Worm (Caenorhabditis elegans) whole organism, midembryonic: ENCODE measurements around the gene srxa-13.

Experiments used
- T22C8.4 ChIP-seq: fragments of 200-800 bp; sonication (Bioruptor generic); IDR thresholded peaks from 2 replicates; pipeline ENCODE4 v1.3.6; 2022; ENCODE audit warnings: missing genetic modification characterization, missing compliant biosample characterization
- cog-1 ChIP-seq: sonication (generic microtip); optimal IDR thresholded peaks from 2 replicates; lab custom pipeline; 2016; ENCODE audit warnings: missing genetic modification characterization, missing compliant biosample characterization
- flt-1 ChIP-seq: fragments of 200-800 bp; sonication (Bioruptor generic); IDR thresholded peaks from 2 replicates; pipeline ENCODE4 v1.3.6; 2022; ENCODE audit warnings: missing genetic modification characterization, missing compliant biosample characterization
- klf-2 ChIP-seq: fragments of 200-800 bp; sonication (Bioruptor generic); conservative IDR thresholded peaks from 2 replicates; pipeline ENCODE4 v1.3.6; 2022; ENCODE audit warnings: missing genetic modification reagents, missing genetic modification characterization, missing compliant biosample characterization
- med-1 ChIP-seq: sonication (generic microtip); optimal IDR thresholded peaks from 2 replicates; lab custom pipeline; 2017; ENCODE audit warnings: missing genetic modification characterization, mild to moderate bottlenecking, missing compliant biosample characterization, antibody characterized with exemption, missing genetic modification reagents; ENCODE audit not compliant: insufficient read depth
- ref-1 ChIP-seq: fragments of 200-800 bp; sonication (Bioruptor generic); conservative IDR thresholded peaks from 2 replicates; pipeline ENCODE4 v1.3.6; 2022; ENCODE audit warnings: missing genetic modification reagents, missing genetic modification characterization, missing compliant biosample characterization
- tab-1 ChIP-seq: fragments of 200-800 bp; sonication (Bioruptor generic); IDR thresholded peaks from 2 replicates; pipeline ENCODE4 v1.3.6; 2022; ENCODE audit warnings: missing genetic modification characterization, missing compliant biosample characterization
- ztf-23 ChIP-seq: fragments of 200-800 bp; sonication (Bioruptor generic); IDR thresholded peaks from 2 replicates; pipeline ENCODE4 v1.3.6; 2022; ENCODE audit warnings: missing genetic modification reagents, missing genetic modification characterization, missing compliant biosample characterization
- ztf-29 ChIP-seq: fragments of 200-800 bp; sonication (Bioruptor generic); IDR thresholded peaks from 2 replicates; pipeline ENCODE4 v1.3.6; 2022; ENCODE audit warnings: missing genetic modification reagents, missing genetic modification characterization, missing compliant biosample characterization

srxa-13 gene

DNA sequence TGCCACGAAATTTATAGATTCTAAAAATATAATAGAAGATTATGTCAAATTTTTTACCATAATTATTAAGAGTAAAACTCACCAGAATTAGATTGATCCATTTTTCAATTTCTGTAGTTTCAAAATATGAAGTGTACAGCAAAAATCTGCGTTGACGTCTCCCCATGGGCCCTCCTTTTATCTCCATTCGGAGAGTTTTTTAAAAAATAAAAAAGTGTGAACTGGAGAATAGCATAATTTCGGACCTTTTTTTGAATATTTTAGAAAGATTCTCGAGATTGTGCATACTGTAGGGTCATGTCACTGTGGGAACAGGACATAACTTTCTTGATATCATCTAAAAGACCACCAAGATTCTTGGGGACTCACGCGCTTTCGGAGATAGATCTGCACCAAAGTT, 12.5 kb downstream of the srxa-13 start, which contains the start of gene dpr-1:
TSS of gene dpr-1 (minus strand) at position 101 of the 400 bp plus-strand sequence.
- no peak for TF ChIP-seq cog-1 (tag; lab: Kevin White, UChicago)
- TF ChIP-seq ztf-29 (GFP tag; lab: Robert Waterston, UW) = no peak
- TF ChIP-seq flt-1 = no peak

DNA sequence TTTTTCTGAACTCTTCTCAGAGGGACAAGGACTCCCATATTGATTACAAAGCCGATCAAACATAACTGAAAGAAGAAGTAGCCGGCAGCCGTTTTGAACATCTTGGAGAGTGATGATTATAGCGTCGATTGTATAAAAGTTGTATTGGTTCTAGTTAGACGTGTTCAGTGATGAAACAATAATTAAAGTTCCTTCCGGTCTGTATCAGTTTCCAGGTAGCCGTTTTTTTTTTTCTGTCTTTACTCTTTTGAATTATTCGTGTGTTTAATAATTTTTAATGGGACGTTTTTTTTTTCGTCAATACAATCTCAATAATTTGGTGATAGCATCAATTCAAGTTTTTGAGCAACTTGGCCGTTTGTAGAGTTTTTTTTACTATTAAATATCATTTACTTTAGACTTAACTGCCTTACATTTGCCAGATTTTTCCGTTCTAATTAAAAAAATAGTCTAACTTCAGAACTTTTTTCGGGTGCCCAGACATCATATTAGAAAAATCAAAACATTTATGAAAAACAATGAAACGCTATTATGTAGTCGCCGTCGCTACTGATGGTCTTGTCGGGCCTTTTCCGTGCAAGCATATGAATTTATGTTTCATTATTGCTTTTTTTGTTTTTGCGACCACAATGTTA, 16.9 kb downstream of the srxa-13 start, which contains the start of the genes srx-10 and clec-226:
TSS of gene srx-10 (minus strand) at position 101 of the 635 bp plus-strand sequence.
TSS of gene clec-226 (plus strand) at position 585 of the 635 bp plus-strand sequence.
- TF ChIP-seq med-1 (GFP tag; lab: Kevin White, UChicago) (no peak), ref-1 (GFP tag; lab: Robert Waterston, UW) (no peak), ztf-29 (GFP tag; lab: Robert Waterston, UW) (no peak), T22C8.4 (no peak), cog-1 (tag; lab: Kevin White, UChicago) (no peak), klf-2 (no peak), ztf-23 (GFP tag; lab: Robert Waterston, UW) (no peak), flt-1 (no peak), tab-1 (GFP tag; lab: Robert Waterston, UW) (no peak)

DNA sequence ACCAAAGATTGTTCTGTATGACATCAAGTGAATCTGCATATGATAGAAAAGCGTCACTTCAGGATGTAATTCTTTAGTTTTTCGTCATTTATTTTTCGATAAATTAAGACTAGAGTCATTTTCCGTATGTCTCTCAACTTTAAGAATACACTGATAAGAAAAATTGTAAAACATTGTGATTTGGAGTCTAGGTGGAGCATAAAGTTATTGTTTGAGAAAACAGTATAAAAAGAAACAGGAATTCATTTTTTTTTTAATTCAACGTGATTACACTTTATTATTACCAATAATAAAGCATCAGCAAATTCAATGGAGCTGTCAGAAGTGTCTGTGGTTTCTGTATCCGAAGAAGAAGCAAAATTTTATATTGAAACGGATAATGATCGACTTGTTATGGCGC, 19.4 kb downstream of the srxa-13 start, which contains the start of gene R10D12.6:
TSS of gene R10D12.6 (plus strand) at position 301 of the 400 bp plus-strand sequence.
- no peak for TF ChIP-seq tab-1 (GFP tag; lab: Robert Waterston, UW)
- no peak for TF ChIP-seq flt-1
- no peak for TF ChIP-seq med-1 (GFP tag; lab: Kevin White, UChicago)
- no peak for TF ChIP-seq cog-1 (tag; lab: Kevin White, UChicago)
- TF ChIP-seq T22C8.4 = no peak
- no peak for TF ChIP-seq klf-2
- no peak for TF ChIP-seq ztf-29 (GFP tag; lab: Robert Waterston, UW)
- TF ChIP-seq ref-1 (GFP tag; lab: Robert Waterston, UW) = no peak
- no peak for TF ChIP-seq ztf-23 (GFP tag; lab: Robert Waterston, UW)

DNA sequence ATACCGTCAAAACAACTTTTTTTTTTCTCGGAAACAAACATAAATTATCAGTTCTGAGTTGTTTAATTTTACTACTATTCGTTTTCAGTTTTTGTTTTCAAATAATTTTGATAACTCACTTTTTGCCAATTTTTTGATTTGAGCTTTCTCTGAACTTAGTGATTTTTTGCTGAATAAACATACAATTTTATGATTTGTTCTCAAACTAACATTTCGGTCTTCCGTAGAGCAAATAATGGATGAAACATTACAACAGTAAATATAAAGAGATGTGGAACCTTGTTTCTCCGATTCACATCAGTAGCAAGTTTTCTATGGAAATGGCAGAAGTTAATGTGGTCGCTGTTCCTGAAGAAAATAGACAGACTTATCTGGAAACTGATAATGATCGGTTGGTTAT, 20.1 kb downstream of the srxa-13 start, which contains the start of gene R10D12.7:
TSS of gene R10D12.7 (plus strand) at position 301 of the 400 bp plus-strand sequence.
- no peak for TF ChIP-seq ztf-29 (GFP tag; lab: Robert Waterston, UW)
- TF ChIP-seq klf-2 = no peak
- no peak for TF ChIP-seq tab-1 (GFP tag; lab: Robert Waterston, UW)
- TF ChIP-seq T22C8.4 = no peak
- TF ChIP-seq flt-1 = no peak
- TF ChIP-seq med-1 (GFP tag; lab: Kevin White, UChicago) = no peak
- TF ChIP-seq ztf-23 (GFP tag; lab: Robert Waterston, UW) = no peak
- no peak for TF ChIP-seq cog-1 (tag; lab: Kevin White, UChicago)
- no peak for TF ChIP-seq ref-1 (GFP tag; lab: Robert Waterston, UW)

DNA sequence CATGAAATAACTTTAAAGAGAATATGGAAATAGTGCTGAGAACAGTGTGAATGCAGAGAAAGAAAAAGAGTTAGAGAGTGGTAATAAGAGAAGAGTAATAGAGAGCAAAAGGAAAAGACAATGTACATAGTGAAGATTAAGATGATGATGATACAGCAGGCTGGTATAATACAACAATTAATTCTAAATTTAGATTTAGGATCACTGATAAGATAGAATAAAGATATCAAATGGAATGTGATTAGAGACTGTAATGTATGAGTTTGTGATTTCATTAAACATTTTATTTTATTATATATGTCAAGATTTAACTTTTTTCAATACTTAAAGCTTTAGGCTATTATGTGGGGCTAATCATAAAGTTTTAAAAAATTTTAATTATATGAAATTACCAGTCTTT, 23.6 kb downstream of the srxa-13 start, which contains the start of gene R10D12.8:
TSS of gene R10D12.8 (minus strand) at position 101 of the 400 bp plus-strand sequence.
- TF ChIP-seq cog-1 (tag; lab: Kevin White, UChicago) (no peak), ref-1 (GFP tag; lab: Robert Waterston, UW) (no peak), T22C8.4 (no peak), tab-1 (GFP tag; lab: Robert Waterston, UW) (no peak), flt-1 (no peak), klf-2 (no peak), ztf-29 (GFP tag; lab: Robert Waterston, UW) (no peak), ztf-23 (GFP tag; lab: Robert Waterston, UW) (no peak), med-1 (GFP tag; lab: Kevin White, UChicago) (no peak)

DNA sequence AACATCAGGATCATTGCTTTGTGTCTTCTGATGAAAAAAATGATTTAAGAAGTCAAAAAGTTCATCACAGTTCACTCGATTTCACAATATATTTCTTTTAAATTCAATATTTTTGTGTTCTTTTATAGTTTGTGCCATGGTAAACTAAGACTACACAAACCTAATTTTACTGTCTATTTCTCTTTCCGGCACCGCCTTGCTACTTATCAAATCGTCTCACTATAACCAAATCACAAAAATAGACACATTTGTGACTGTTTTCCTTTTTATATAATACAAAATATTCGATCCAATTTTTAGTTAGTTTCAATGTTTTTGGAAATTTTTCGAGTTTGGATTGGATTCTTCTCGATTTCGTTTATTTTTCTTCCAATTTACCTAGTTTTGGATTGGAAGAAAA, 24.5 kb downstream of the srxa-13 start, which contains the start of gene swt-6:
TSS of gene swt-6 (plus strand) at position 301 of the 400 bp plus-strand sequence.
- no peak for TF ChIP-seq ztf-23 (GFP tag; lab: Robert Waterston, UW)
- no peak for TF ChIP-seq tab-1 (GFP tag; lab: Robert Waterston, UW)
- TF ChIP-seq med-1 (GFP tag; lab: Kevin White, UChicago) = no peak
- TF ChIP-seq cog-1 (tag; lab: Kevin White, UChicago) = no peak
- no peak for TF ChIP-seq klf-2
- TF ChIP-seq ref-1 (GFP tag; lab: Robert Waterston, UW) = no peak
- TF ChIP-seq flt-1 = no peak
- no peak for TF ChIP-seq ztf-29 (GFP tag; lab: Robert Waterston, UW)
- TF ChIP-seq T22C8.4 = no peak

DNA sequence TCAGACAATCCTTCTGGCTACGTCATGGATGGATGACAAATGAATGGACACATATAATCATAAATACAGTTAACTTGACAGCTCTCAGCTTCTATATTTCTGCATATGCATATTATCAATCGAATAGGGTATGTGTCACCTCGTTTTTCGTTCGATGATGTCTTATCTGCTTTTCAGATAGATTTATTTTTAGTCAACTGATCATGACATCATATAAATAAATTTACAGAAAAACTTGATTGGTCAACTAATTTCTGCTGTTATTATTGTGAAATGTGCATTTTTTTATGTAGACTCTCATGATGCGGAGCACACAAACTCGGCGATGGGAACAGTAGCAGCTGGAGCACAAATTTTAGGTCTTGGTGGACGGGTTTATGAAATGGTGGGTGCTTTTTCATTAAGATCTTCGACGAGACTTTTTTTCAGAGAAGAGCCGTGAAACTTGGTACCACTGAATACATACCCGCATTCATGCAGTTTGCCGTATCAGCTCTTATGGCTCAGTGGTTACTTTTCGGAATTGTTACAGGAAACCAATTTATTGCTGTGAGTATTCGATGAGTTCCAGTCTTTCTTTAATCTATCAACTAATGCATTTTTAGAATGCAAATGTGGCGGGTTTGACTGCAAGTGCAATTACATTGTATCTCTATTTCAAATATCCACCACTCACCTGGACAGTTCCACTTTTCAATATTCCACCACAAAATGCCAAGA, 25.9 kb downstream of the srxa-13 start:
- TF ChIP-seq ztf-23 (GFP tag; lab: Robert Waterston, UW) (no peak), tab-1 (GFP tag; lab: Robert Waterston, UW) (no peak), ztf-29 (GFP tag; lab: Robert Waterston, UW) (no peak), ref-1 (GFP tag; lab: Robert Waterston, UW) (no peak), flt-1 (no peak), cog-1 (tag; lab: Kevin White, UChicago) (no peak), klf-2 (no peak), T22C8.4 (no peak), med-1 (GFP tag; lab: Kevin White, UChicago) (no peak)

DNA sequence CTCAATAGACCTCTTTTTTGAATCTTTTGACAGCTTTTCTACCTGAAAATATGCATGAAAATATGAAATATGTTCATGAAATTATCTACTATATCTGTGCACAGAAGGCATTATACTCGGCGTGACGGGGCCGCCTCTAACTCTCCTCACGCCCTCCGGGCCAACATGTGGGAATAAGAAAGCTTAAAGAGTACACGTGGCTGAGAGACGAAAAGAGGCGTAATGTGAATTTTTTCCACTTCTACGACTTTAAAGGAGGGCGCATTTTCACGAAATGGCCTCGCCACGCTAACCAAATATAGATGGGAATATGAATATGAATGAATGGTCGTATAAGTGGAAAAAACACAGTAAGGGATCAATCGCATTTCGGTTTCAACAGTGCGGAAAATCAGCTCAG, 28.1 kb downstream of the srxa-13 start:
- TF ChIP-seq cog-1 (tag; lab: Kevin White, UChicago) (no peak), tab-1 (GFP tag; lab: Robert Waterston, UW) (no peak), T22C8.4 (no peak), ref-1 (GFP tag; lab: Robert Waterston, UW) (no peak), ztf-23 (GFP tag; lab: Robert Waterston, UW) (no peak), med-1 (GFP tag; lab: Kevin White, UChicago) (no peak), ztf-29 (GFP tag; lab: Robert Waterston, UW) (no peak)

DNA sequence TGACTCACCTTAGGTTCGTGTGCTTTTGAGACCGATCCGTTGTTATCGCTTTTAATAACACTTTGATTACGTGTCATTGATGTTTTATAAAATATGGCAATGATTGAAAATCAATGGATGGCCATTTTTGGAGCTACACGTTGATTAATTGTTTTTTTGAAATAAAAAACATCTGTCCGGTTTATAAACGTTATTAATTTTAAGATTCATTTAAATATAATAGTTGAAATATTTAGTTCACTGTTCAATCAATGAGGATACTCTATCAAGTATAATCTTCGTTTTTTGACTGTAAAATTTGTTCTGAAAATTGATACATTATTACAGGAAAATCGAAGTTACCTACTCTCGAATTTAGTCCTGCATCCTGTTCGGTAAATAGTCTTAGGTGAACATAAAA, 28.6 kb downstream of the srxa-13 start, which contains the start of gene R10D12.10:
TSS of gene R10D12.10 (minus strand) at position 101 of the 400 bp plus-strand sequence.
- no peak for TF ChIP-seq flt-1
- TF ChIP-seq ztf-23 (GFP tag; lab: Robert Waterston, UW) = no peak
- no peak for TF ChIP-seq med-1 (GFP tag; lab: Kevin White, UChicago)
- no peak for TF ChIP-seq ztf-29 (GFP tag; lab: Robert Waterston, UW)
- no peak for TF ChIP-seq tab-1 (GFP tag; lab: Robert Waterston, UW)
- no peak for TF ChIP-seq T22C8.4
- no peak for TF ChIP-seq klf-2
- no peak for TF ChIP-seq cog-1 (tag; lab: Kevin White, UChicago)
- TF ChIP-seq ref-1 (GFP tag; lab: Robert Waterston, UW) = no peak
